Fruit fly (Drosophila melanogaster): ENCODE measurements around the gene CG8004.

Gene CG8004

DNA sequence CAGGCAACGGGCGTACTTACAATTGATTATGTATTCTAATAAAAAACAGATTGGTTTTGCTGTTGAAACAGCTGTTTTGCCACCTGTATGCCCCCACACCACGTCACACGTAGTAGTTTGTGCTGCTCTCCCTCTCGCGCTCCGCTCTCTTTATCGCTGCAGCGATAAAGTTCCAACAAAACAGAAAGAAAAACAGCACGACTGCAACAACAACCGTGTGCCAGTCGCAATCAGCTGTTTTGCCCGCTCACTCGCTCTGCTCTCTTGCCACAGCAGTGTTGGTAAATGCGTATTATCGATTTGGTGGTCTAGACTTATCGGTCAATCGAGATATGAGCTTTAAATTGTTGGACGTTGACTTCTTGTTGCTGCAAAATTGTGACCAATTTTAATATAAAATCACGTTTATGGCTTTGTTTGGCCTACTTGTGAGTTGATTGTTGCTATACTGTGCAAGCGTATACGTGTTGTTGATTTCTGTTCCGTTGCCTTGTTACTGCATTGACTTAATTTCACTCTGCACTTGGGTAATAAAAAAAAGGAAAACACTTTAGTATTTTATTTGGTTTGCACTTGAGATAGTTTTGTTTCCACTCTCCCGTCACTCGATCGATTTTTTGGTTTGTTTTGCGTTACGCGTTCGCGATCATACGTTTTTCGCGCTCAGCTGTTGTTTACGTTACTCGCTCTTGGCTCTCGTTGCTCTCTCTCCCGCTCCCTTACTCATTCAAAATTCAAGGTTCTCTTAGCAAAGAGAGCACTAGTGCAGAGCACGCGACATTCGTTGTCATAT, 31.2 kb downstream of the CG8004 start (continued):
- TF ChIP-seq mirr (GFP tag; optimal IDR thresholded peaks at IDR 0.05) (peak; percentile 1), CG32772 (GFP tag; IDR thresholded peaks at IDR 0.05) (no peak), gcm2 (GFP tag; optimal IDR thresholded peaks at IDR 0.05) (no peak), Awh (GFP tag; IDR thresholded peaks at IDR 0.05) (no peak), CG12104 (GFP tag; optimal IDR thresholded peaks at IDR 0.05) (peak; percentile 20), chm (GFP tag; IDR thresholded peaks at IDR 0.05) (no peak), Doc3 (GFP tag; IDR thresholded peaks at IDR 0.05; ENCODE audit: partially characterized antibody) (no peak), Dad (GFP tag; optimal IDR thresholded peaks at IDR 0.05) (peak; percentile 11), ssp (GFP tag; IDR thresholded peaks at IDR 0.05) (no peak), D (optimal IDR thresholded peaks at IDR 0.05) (peak; percentile 24), D (GFP tag; optimal IDR thresholded peaks at IDR 0.05) (no peak), jumu (GFP tag; optimal IDR thresholded peaks at IDR 0.05) (no peak), onecut (GFP tag; IDR thresholded peaks at IDR 0.05) (peak; percentile 72), CG8388 (GFP tag; optimal IDR thresholded peaks at IDR 0.05) (peak; percentile 10), CG18764 (GFP tag; optimal IDR thresholded peaks at IDR 0.05) (no peak), sna (GFP tag; IDR thresholded peaks at IDR 0.05; ENCODE audit: partially characterized antibody) (no peak), CG9609 (GFP tag; optimal IDR thresholded peaks at IDR 0.05) (peak; percentile 15), dpn (GFP tag; optimal IDR thresholded peaks at IDR 0.05) (peak in 1 of 2 experiments; percentile 40), zen2 (GFP tag; IDR thresholded peaks at IDR 0.05; ENCODE audit: partially characterized antibody) (peak; percentile 39; the same call in 2 of the 3 replicates), ham (GFP tag; IDR thresholded peaks at IDR 0.05) (no peak), CG8281 (tag; optimal IDR thresholded peaks at IDR 0.05) (no peak), CG14667 (GFP tag; IDR thresholded peaks at IDR 0.05) (no peak), Side (GFP tag; optimal IDR thresholded peaks at IDR 0.05) (peak; percentile 30), HLH4C (GFP tag; IDR thresholded peaks at IDR 0.05; ENCODE audit: partially characterized antibody) (peak; percentile 41; the same call in 1 of the 3 replicates), CG15073 (GFP tag; optimal IDR thresholded peaks at IDR 0.05) (no peak), CG42726 (GFP tag; IDR thresholded peaks at IDR 0.05; ENCODE audit: partially characterized antibody) (0 out of 2 replicates have a peak, but pooled peaks have one; percentile 6), CG13624 (GFP tag; optimal IDR thresholded peaks at IDR 0.05) (peak; percentile 49), D19A (tag; optimal IDR thresholded peaks at IDR 0.05) (no peak), PHDP (tag; optimal IDR thresholded peaks at IDR 0.05) (no peak), NC2β (GFP tag; optimal IDR thresholded peaks at IDR 0.05) (peak; percentile 24), Camta (GFP tag; optimal IDR thresholded peaks at IDR 0.05) (no peak), CG6791 (GFP tag; IDR thresholded peaks at IDR 0.05; ENCODE audit: partially characterized antibody) (peak; percentile 56; the same call in 1 of the 3 replicates), CG4424 (GFP tag; optimal IDR thresholded peaks at IDR 0.05) (peak; percentile 27), Optix (GFP tag; IDR thresholded peaks at IDR 0.05) (no peak), CG4617 (GFP tag; optimal IDR thresholded peaks at IDR 0.05; ENCODE audit: borderline replicate concordance) (no peak), sens (GFP tag) (peak; percentile 85), HLH3B (GFP tag; IDR thresholded peaks at IDR 0.05) (no peak), Atf6 (GFP tag; IDR thresholded peaks at IDR 0.05) (no peak), Poxn (GFP tag; IDR thresholded peaks at IDR 0.05) (no peak), emc (GFP tag; optimal IDR thresholded peaks at IDR 0.05) (no peak), dan (GFP tag; IDR thresholded peaks at IDR 0.05) (no peak), CG4404 (GFP tag; IDR thresholded peaks at IDR 0.05) (no peak), Dp (GFP tag; optimal IDR thresholded peaks at IDR 0.05) (no peak), Dfd (GFP tag; optimal IDR thresholded peaks at IDR 0.05) (no peak), BtbVII (GFP tag; optimal IDR thresholded peaks at IDR 0.05) (peak; percentile 10), CG7556 (GFP tag; optimal IDR thresholded peaks at IDR 0.05) (peak; percentile 38), CG17361 (GFP tag; IDR thresholded peaks at IDR 0.05) (0 out of 3 replicates have a peak, but pooled peaks have one; percentile 23), gro (GFP tag; optimal IDR thresholded peaks at IDR 0.05) (no peak), Dll (GFP tag; IDR thresholded peaks at IDR 0.05; ENCODE audit: partially characterized antibody) (peak; percentile 37; the same call in 1 of the 4 replicates), slp2 (GFP tag; optimal IDR thresholded peaks at IDR 0.05) (peak; percentile 15)
